Worm (Caenorhabditis elegans): Measurements from ENCODE around the gene spp-21.

spp-21 gene

DNA sequence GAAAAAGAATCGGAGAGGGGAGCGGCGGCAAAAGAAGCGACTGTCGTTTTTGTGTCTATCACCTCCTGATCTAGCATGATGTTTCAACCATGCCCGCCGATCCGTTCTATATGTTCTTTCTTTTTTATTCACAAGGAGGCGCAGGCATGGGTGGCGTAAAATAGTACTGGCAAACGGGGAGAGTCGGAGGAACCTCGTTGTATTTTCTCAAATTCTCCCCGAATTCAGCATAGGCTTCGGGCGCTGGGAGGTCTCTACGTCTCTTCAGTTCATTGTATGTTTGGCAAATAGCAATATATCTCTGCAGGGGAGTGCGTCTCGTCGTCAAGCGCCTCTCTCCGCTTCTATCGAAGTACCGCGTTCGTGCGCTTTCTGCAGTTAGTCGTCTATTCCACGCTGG lies 24.7 kb upstream of the spp-21 start, which contains the start of gene lin-14:
Gene lin-14, plus strand, starts transcription at position 346 of the 400 bp plus-strand sequence.
- no peak; the same call in 1 of the 2 replicates for TF ChIP-seq ceh-88 (GFP tag; IDR thresholded peaks at IDR 0.05)
- TF ChIP-seq nhr-19 (GFP tag; conservative IDR thresholded peaks at IDR 0.05), result peak; percentile 61; the same call in 1 of the 2 replicates
- peak; percentile 51 for TF ChIP-seq irx-1 (tag; optimal IDR thresholded peaks at IDR 0.05)
- TF ChIP-seq ztf-11 (tag; optimal IDR thresholded peaks at IDR 0.05), result no peak
- no peak for TF ChIP-seq lin-15B (tag; optimal IDR thresholded peaks at IDR 0.05)
- TF ChIP-seq C16A3.4 (tag; optimal IDR thresholded peaks at IDR 0.05), result peak; percentile 62
- TF ChIP-seq tbx-2 (tag; optimal IDR thresholded peaks at IDR 0.05), result peak; percentile 76
- no peak for TF ChIP-seq nhr-11 (tag; optimal IDR thresholded peaks at IDR 0.05)
- peak; percentile 51 for TF ChIP-seq rnt-1 (tag; optimal IDR thresholded peaks at IDR 0.05)
- peak; percentile 85 for TF ChIP-seq unc-130 (tag; optimal IDR thresholded peaks at IDR 0.05)
- peak; percentile 67 for TF ChIP-seq nhr-77 (tag; optimal IDR thresholded peaks at IDR 0.05)
- TF ChIP-seq pax-3 (tag; optimal IDR thresholded peaks at IDR 0.05), result no peak
- TF ChIP-seq sup-37 (GFP tag; optimal IDR thresholded peaks at IDR 0.05), result peak; percentile 3
- TF ChIP-seq ceh-82 (tag; optimal IDR thresholded peaks at IDR 0.05), result peak; percentile 14 to 64 (median 58)
- TF ChIP-seq fkh-4 (tag; optimal IDR thresholded peaks at IDR 0.05; ENCODE audit: borderline replicate concordance), result no peak
- peak; percentile 36 for TF ChIP-seq fos-1 (tag; optimal IDR thresholded peaks at IDR 0.05)
- TF ChIP-seq jun-1 (tag; optimal IDR thresholded peaks at IDR 0.05), result peak; percentile 60
- peak; percentile 82 for TF ChIP-seq mep-1 (tag; optimal IDR thresholded peaks at IDR 0.05)
- no peak for TF ChIP-seq nhr-84 (tag; optimal IDR thresholded peaks at IDR 0.05)
- TF ChIP-seq isw-1 (GFP tag; IDR thresholded peaks at IDR 0.05), result no peak
- peak; percentile 58 for TF ChIP-seq skn-1 (tag; optimal IDR thresholded peaks at IDR 0.05)
- peak; percentile 75 for TF ChIP-seq blmp-1 (tag; optimal IDR thresholded peaks at IDR 0.05)
- TF ChIP-seq sox-4 (tag; optimal IDR thresholded peaks at IDR 0.05), result no peak
- peak; percentile 86 for TF ChIP-seq nhr-71 (tag; optimal IDR thresholded peaks at IDR 0.05)
- no peak for TF ChIP-seq aly-2 (tag; optimal IDR thresholded peaks at IDR 0.05)
- TF ChIP-seq unc-62 (GFP tag; optimal IDR thresholded peaks at IDR 0.05), result no peak
- TF ChIP-seq elt-3 (tag; optimal IDR thresholded peaks at IDR 0.05), result peak in 2 of 6 experiments; percentile 57 to 68
- no peak for TF ChIP-seq hlh-17 (GFP tag; optimal IDR thresholded peaks at IDR 0.05; ENCODE audit: borderline replicate concordance)
- TF ChIP-seq dsc-1 (tag; optimal IDR thresholded peaks at IDR 0.05), result peak; percentile 62
- peak; percentile 62 for TF ChIP-seq nhr-90 (tag; optimal IDR thresholded peaks at IDR 0.05; ENCODE audit: poor library complexity)
- peak; percentile 21 for TF ChIP-seq fkh-10 (GFP tag; optimal IDR thresholded peaks at IDR 0.05)
- TF ChIP-seq dpl-1 (GFP tag; optimal IDR thresholded peaks at IDR 0.05), result peak in 1 of 3 experiments; percentile 13
- peak; percentile 99 for TF ChIP-seq lin-14 (GFP tag; optimal IDR thresholded peaks at IDR 0.05)
- TF ChIP-seq nhr-47 (tag; optimal IDR thresholded peaks at IDR 0.05), result peak; percentile 66
- TF ChIP-seq fkh-8 (tag; optimal IDR thresholded peaks at IDR 0.05), result peak; percentile 50
- no peak for TF ChIP-seq ceh-8 (GFP tag; optimal IDR thresholded peaks at IDR 0.05)
- TF ChIP-seq swsn-7 (tag; optimal IDR thresholded peaks at IDR 0.05), result peak; percentile 73
- TF ChIP-seq xbp-1 (tag; optimal IDR thresholded peaks at IDR 0.05), result peak; percentile 52
- peak; percentile 91 for TF ChIP-seq nhr-85 (tag)
- TF ChIP-seq Y116A8C.19 (tag; optimal IDR thresholded peaks at IDR 0.05; ENCODE audit: borderline replicate concordance), result no peak
- peak; percentile 85 for TF ChIP-seq nhr-20 (tag; optimal IDR thresholded peaks at IDR 0.05)
- peak; percentile 38 for TF ChIP-seq pag-3 (tag; optimal IDR thresholded peaks at IDR 0.05; ENCODE audit: borderline replicate concordance, insufficient read depth)
- peak; percentile 20 for TF ChIP-seq unc-86 (tag; optimal IDR thresholded peaks at IDR 0.05)
- no peak for TF ChIP-seq nhr-12 (tag; optimal IDR thresholded peaks at IDR 0.05)
- TF ChIP-seq snu-23 (GFP tag; optimal IDR thresholded peaks at IDR 0.05), result peak; percentile 86
- TF ChIP-seq sptf-1 (tag; optimal IDR thresholded peaks at IDR 0.05), result no peak
- TF ChIP-seq egl-27 (tag; optimal IDR thresholded peaks at IDR 0.05), result peak in 1 of 2 experiments; percentile 62
- no peak for TF ChIP-seq pqm-1 (tag; optimal IDR thresholded peaks at IDR 0.05)
- peak; percentile 35 to 67 for TF ChIP-seq lsy-2 (tag; optimal IDR thresholded peaks at IDR 0.05)
- no peak for TF ChIP-seq ceh-63 (GFP tag; optimal IDR thresholded peaks at IDR 0.05)
- TF ChIP-seq egl-13 (tag; optimal IDR thresholded peaks at IDR 0.05), result peak; percentile 27
- peak; percentile 5 for TF ChIP-seq lir-3 (tag; optimal IDR thresholded peaks at IDR 0.05; ENCODE audit: poor library complexity)
